Fruit fly (Drosophila melanogaster): ENCODE results near the gene Lrpprc2.

DNA sequence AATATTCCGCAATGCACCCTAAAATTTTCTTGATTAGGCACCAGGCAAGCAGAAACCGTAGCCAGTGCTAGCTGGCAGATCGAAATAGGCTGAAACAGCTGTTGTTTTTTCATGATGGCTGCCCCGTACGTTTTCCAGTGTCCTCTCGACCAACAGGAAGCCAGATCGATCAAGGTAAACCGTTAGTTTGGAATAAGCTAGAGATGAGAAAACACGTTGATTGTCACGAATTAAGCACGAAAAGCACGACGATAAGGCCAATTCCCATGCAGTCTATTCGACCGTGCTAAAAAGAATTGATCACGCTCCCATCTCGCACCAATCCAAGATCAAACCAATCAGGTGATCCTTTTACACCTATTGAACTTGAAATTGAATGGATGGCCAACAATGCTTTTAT is 5.6 kb downstream of the Lrpprc2 start:
- TF ChIP-seq Dif (GFP tag; optimal IDR thresholded peaks at IDR 0.05; ENCODE audit: partially characterized antibody) (no peak), Rel (GFP tag; optimal IDR thresholded peaks at IDR 0.05) (no peak), Rel (tag; optimal IDR thresholded peaks at IDR 0.05) (no peak), Myc (optimal IDR thresholded peaks at IDR 0.05) (no peak), h (GFP tag; optimal IDR thresholded peaks at IDR 0.05) (no peak), Hr78 (GFP tag; optimal IDR thresholded peaks at IDR 0.05) (no peak), brk (GFP tag; optimal IDR thresholded peaks at IDR 0.05) (no peak), Mio (GFP tag; optimal IDR thresholded peaks at IDR 0.05) (no peak), psq (GFP tag; optimal IDR thresholded peaks at IDR 0.05) (no peak), CrebA (GFP tag; optimal IDR thresholded peaks at IDR 0.05; ENCODE audit: borderline replicate concordance) (no peak), sv (GFP tag; optimal IDR thresholded peaks at IDR 0.05) (no peak)
